Fruit fly (Drosophila melanogaster): ENCODE measurements around the gene CG7126.

CG7126 gene

DNA sequence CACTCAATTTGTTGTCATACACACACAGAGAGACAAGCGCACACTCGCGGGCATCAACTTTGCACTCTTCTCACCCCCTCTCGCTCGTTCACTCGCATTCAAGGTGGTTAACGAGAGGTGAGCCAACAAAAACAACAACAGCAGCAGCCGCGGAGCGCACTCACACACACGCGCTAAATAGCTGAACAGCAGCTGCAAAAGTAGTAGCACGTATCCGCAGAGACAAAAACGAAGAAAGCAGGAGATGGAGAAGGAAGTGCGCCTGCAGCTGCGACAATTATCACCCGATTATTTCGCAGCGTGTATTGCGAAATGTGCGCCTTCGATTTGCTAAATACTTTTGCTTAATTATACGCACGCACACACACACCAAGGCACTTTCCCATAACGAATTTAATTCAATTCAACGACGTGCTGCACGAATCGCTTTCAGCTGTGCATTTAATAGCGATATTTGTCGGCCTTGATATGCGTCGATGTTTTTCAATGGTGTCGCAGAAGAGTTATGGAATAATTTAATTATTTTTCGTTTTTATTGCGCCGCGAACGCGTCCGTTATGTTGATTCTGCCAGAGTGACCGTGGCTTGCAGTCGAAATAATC is 4.2 kb downstream of the CG7126 start (continued):
- TF ChIP-seq CG3838 (GFP tag; optimal IDR thresholded peaks at IDR 0.05) = no peak
- TF ChIP-seq CG2116 (GFP tag; optimal IDR thresholded peaks at IDR 0.05) = no peak
- no peak for TF ChIP-seq hkb (optimal IDR thresholded peaks at IDR 0.05)
- peak; percentile 19; the same call in 1 of the 2 replicates for TF ChIP-seq hkb (GFP tag; IDR thresholded peaks at IDR 0.05)
- TF ChIP-seq Fer1 (GFP tag; optimal IDR thresholded peaks at IDR 0.05) = no peak
- no peak for TF ChIP-seq Hmx (GFP tag; optimal IDR thresholded peaks at IDR 0.05)
- TF ChIP-seq Camta (GFP tag; optimal IDR thresholded peaks at IDR 0.05) = no peak
- TF ChIP-seq Sox100B (GFP tag; optimal IDR thresholded peaks at IDR 0.05) = no peak
- TF ChIP-seq pnt (GFP tag; optimal IDR thresholded peaks at IDR 0.05) = peak; percentile 18
- TF ChIP-seq cad (GFP tag; optimal IDR thresholded peaks at IDR 0.05) = no peak
- peak in 1 of 2 experiments; percentile 57 for TF ChIP-seq tll (GFP tag; optimal IDR thresholded peaks at IDR 0.05)
- peak; percentile 25 for TF ChIP-seq lilli (GFP tag; optimal IDR thresholded peaks at IDR 0.05)
- TF ChIP-seq CG9797 (GFP tag; optimal IDR thresholded peaks at IDR 0.05) = no peak
- no peak for TF ChIP-seq ro (GFP tag; IDR thresholded peaks at IDR 0.05)
- peak; percentile 38; the same call in 1 of the 2 replicates for TF ChIP-seq Adf1 (GFP tag; IDR thresholded peaks at IDR 0.05)
- TF ChIP-seq CG42726 (GFP tag; IDR thresholded peaks at IDR 0.05; ENCODE audit: partially characterized antibody) = no peak
- no peak for TF ChIP-seq p53 (GFP tag; optimal IDR thresholded peaks at IDR 0.05)
- no peak for TF ChIP-seq salm (tag; optimal IDR thresholded peaks at IDR 0.05)
- no peak for TF ChIP-seq Pdp1 (GFP tag; optimal IDR thresholded peaks at IDR 0.05)
- peak; percentile 23 for TF ChIP-seq chn (GFP tag; optimal IDR thresholded peaks at IDR 0.05)
- TF ChIP-seq CG12744 (GFP tag; optimal IDR thresholded peaks at IDR 0.05) = no peak
- TF ChIP-seq caup (GFP tag; optimal IDR thresholded peaks at IDR 0.05; ENCODE audit: severe bottlenecking) = peak; percentile 60
- no peak for TF ChIP-seq btn (GFP tag; optimal IDR thresholded peaks at IDR 0.05)
- TF ChIP-seq ato (GFP tag; IDR thresholded peaks at IDR 0.05; ENCODE audit: partially characterized antibody) = no peak
- TF ChIP-seq Side (GFP tag; optimal IDR thresholded peaks at IDR 0.05) = peak; percentile 35
- TF ChIP-seq CG12219 (GFP tag; optimal IDR thresholded peaks at IDR 0.05) = peak; percentile 18
- peak; percentile 8 for TF ChIP-seq CG3281 (GFP tag; optimal IDR thresholded peaks at IDR 0.05)
- TF ChIP-seq Taf1 (GFP tag; IDR thresholded peaks at IDR 0.05) = no peak
- no peak for TF ChIP-seq BEAF-32 (GFP tag; optimal IDR thresholded peaks at IDR 0.05)
- 0 out of 4 replicates have a peak, but pooled peaks have one; percentile 5 for TF ChIP-seq Dll (GFP tag; IDR thresholded peaks at IDR 0.05; ENCODE audit: partially characterized antibody)
- peak; percentile 97 for TF ChIP-seq ftz-f1 (GFP tag; optimal IDR thresholded peaks at IDR 0.05)
- TF ChIP-seq Dip3 (GFP tag; optimal IDR thresholded peaks at IDR 0.05) = peak; percentile 18
- no peak for TF ChIP-seq Neu2 (GFP tag; optimal IDR thresholded peaks at IDR 0.05; ENCODE audit: borderline replicate concordance)
- TF ChIP-seq CG4424 (GFP tag; optimal IDR thresholded peaks at IDR 0.05) = no peak
- no peak for TF ChIP-seq Myb (GFP tag; optimal IDR thresholded peaks at IDR 0.05)
- no peak for TF ChIP-seq dmrt11E (tag; optimal IDR thresholded peaks at IDR 0.05)
- no peak for TF ChIP-seq CG4820 (GFP tag; optimal IDR thresholded peaks at IDR 0.05)
- peak; percentile 6 for TF ChIP-seq CoRest (tag; optimal IDR thresholded peaks at IDR 0.05)
- peak; percentile 72 for TF ChIP-seq Aef1 (GFP tag; IDR thresholded peaks at IDR 0.05)
- peak; percentile 61 for TF ChIP-seq Ets65A (GFP tag)
- TF ChIP-seq chif (GFP tag; optimal IDR thresholded peaks at IDR 0.05) = no peak
- no peak for TF ChIP-seq CG4404 (GFP tag; IDR thresholded peaks at IDR 0.05)
- no peak for TF ChIP-seq CG15269 (tag; optimal IDR thresholded peaks at IDR 0.05)
- TF ChIP-seq dm (GFP tag; optimal IDR thresholded peaks at IDR 0.05) = no peak
- TF ChIP-seq run (tag; optimal IDR thresholded peaks at IDR 0.05) = peak; percentile 31
- TF ChIP-seq nom (GFP tag; optimal IDR thresholded peaks at IDR 0.05) = peak; percentile 26
- no peak for TF ChIP-seq toy (GFP tag; IDR thresholded peaks at IDR 0.05)
- TF ChIP-seq tin (GFP tag; optimal IDR thresholded peaks at IDR 0.05) = no peak
- TF ChIP-seq CG17385 (GFP tag; optimal IDR thresholded peaks at IDR 0.05) = peak; percentile 22
- peak; percentile 17 for TF ChIP-seq Bteb2 (GFP tag; optimal IDR thresholded peaks at IDR 0.05)
